Fruit fly (Drosophila melanogaster): Measurements from ENCODE around the gene RhoGAP92B.

Gene RhoGAP92B

DNA sequence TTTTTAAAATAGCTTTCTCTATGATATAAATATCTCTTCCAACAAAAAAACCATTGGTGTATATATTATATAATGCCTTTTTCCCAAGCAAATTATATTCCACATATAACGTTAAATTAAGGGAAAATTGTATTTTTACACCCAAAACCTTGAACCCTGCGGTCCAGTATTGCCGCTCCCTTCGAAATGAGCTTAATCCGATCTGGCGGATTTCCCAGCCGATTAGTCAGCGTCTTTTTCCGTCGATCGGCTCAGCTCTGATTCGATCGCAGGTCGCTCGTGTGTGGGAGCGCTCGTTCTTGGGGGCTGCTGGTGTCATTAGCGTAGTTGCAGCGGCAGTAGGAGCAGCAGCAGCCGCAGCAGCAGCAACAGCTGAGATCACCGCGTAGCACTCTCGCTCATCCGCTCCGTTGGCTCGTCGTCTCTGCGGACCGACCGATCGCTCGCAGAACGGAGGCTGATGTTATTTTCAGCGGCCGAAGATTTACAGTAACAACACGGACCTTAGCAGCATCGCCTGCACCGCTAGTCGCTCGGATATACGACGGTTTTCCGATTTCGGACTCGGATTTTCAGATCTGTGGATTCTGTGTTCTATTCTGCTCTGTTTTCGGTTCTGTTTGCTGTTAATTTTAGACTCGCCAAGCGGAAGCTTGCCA lies 14.5 kb upstream of the RhoGAP92B start, which contains the start of gene CG4733 (continued):
- no peak for TF ChIP-seq ttk (GFP tag; IDR thresholded peaks at IDR 0.05)
- TF ChIP-seq Hmr (GFP tag; optimal IDR thresholded peaks at IDR 0.05), result no peak
- TF ChIP-seq hb (GFP tag; IDR thresholded peaks at IDR 0.05; ENCODE audit: partially characterized antibody), result no peak
- TF ChIP-seq CG14965 (GFP tag; optimal IDR thresholded peaks at IDR 0.05; ENCODE audit: borderline replicate concordance), result no peak
- peak; percentile 66; the same call in 1 of the 3 replicates for TF ChIP-seq sr (GFP tag; IDR thresholded peaks at IDR 0.05)
- TF ChIP-seq aop (GFP tag; IDR thresholded peaks at IDR 0.05), result no peak
- no peak for TF ChIP-seq CG16813 (GFP tag; IDR thresholded peaks at IDR 0.05; ENCODE audit: partially characterized antibody)
- TF ChIP-seq CG2678 (tag; optimal IDR thresholded peaks at IDR 0.05), result peak; percentile 46
- TF ChIP-seq Lhr (GFP tag; optimal IDR thresholded peaks at IDR 0.05), result no peak
- peak; percentile 18 for TF ChIP-seq Ssrp (tag; optimal IDR thresholded peaks at IDR 0.05)
- TF ChIP-seq CG8359 (GFP tag; optimal IDR thresholded peaks at IDR 0.05; ENCODE audit: borderline replicate concordance), result no peak
- TF ChIP-seq CG9876 (GFP tag; optimal IDR thresholded peaks at IDR 0.05), result no peak
- no peak for TF ChIP-seq CG18619 (GFP tag; optimal IDR thresholded peaks at IDR 0.05)
- peak; percentile 12 for TF ChIP-seq Nf-YC (tag; optimal IDR thresholded peaks at IDR 0.05)
- peak in 1 of 3 experiments; percentile 40 for TF ChIP-seq lola (GFP tag; optimal IDR thresholded peaks at IDR 0.05)
- no peak for TF ChIP-seq CG16863 (GFP tag; optimal IDR thresholded peaks at IDR 0.05)
- no peak for TF ChIP-seq run (tag; optimal IDR thresholded peaks at IDR 0.05)
- TF ChIP-seq CG7556 (GFP tag; optimal IDR thresholded peaks at IDR 0.05), result peak; percentile 18
- TF ChIP-seq CG6175 (GFP tag; IDR thresholded peaks at IDR 0.05), result peak; percentile 41; the same call in 1 of the 3 replicates
- no peak for TF ChIP-seq Hmx (GFP tag; optimal IDR thresholded peaks at IDR 0.05)
- TF ChIP-seq cwo (GFP tag; optimal IDR thresholded peaks at IDR 0.05), result no peak
- peak; percentile 58 for TF ChIP-seq sug (tag; optimal IDR thresholded peaks at IDR 0.05)
- peak; percentile 67 for TF ChIP-seq Ets65A (GFP tag)
- TF ChIP-seq sens (GFP tag), result peak; percentile 57
- TF ChIP-seq Dll (GFP tag; IDR thresholded peaks at IDR 0.05; ENCODE audit: partially characterized antibody), result 0 out of 4 replicates have a peak, but pooled peaks have one; percentile 32
- 0 out of 2 replicates have a peak, but pooled peaks have one; percentile 17 for TF ChIP-seq bbx (GFP tag; IDR thresholded peaks at IDR 0.05; ENCODE audit: partially characterized antibody)
- no peak for TF ChIP-seq CG2116 (GFP tag; optimal IDR thresholded peaks at IDR 0.05)
- TF ChIP-seq CG7839 (tag; optimal IDR thresholded peaks at IDR 0.05), result peak; percentile 10
- peak; percentile 7 for TF ChIP-seq CG3281 (GFP tag; optimal IDR thresholded peaks at IDR 0.05)
- TF ChIP-seq ato (GFP tag; IDR thresholded peaks at IDR 0.05; ENCODE audit: partially characterized antibody), result 0 out of 2 replicates have a peak, but pooled peaks have one; percentile 7
- peak; percentile 91 for TF ChIP-seq row (GFP tag; IDR thresholded peaks at IDR 0.05)
- TF ChIP-seq CG9727 (GFP tag; optimal IDR thresholded peaks at IDR 0.05), result no peak
- peak; percentile 1 for TF ChIP-seq nmo (GFP tag; optimal IDR thresholded peaks at IDR 0.05)
- peak; percentile 43 for TF ChIP-seq gem (tag; optimal IDR thresholded peaks at IDR 0.05)
- no peak for TF ChIP-seq CTCF (GFP tag; optimal IDR thresholded peaks at IDR 0.05)
- TF ChIP-seq CG33557 (GFP tag; optimal IDR thresholded peaks at IDR 0.05), result no peak
- TF ChIP-seq CG3163 (GFP tag; optimal IDR thresholded peaks at IDR 0.05), result no peak
- TF ChIP-seq CG32532 (GFP tag; IDR thresholded peaks at IDR 0.05), result peak; percentile 44; the same call in 1 of the 2 replicates
- peak; percentile 25 for TF ChIP-seq CG10543 (GFP tag; optimal IDR thresholded peaks at IDR 0.05)
- peak; percentile 31 for TF ChIP-seq CG12659 (GFP tag; optimal IDR thresholded peaks at IDR 0.05)
- no peak for TF ChIP-seq cad (GFP tag; optimal IDR thresholded peaks at IDR 0.05)
- no peak for TF ChIP-seq CG12942 (GFP tag; optimal IDR thresholded peaks at IDR 0.05)
- TF ChIP-seq CG11695 (GFP tag; IDR thresholded peaks at IDR 0.05), result peak; percentile 46; the same call in 1 of the 3 replicates
- no peak for TF ChIP-seq Atf3 (GFP tag; optimal IDR thresholded peaks at IDR 0.05)
- no peak for TF ChIP-seq CG13296 (GFP tag; optimal IDR thresholded peaks at IDR 0.05)
- no peak for TF ChIP-seq CG6254 (GFP tag; optimal IDR thresholded peaks at IDR 0.05)
- TF ChIP-seq CG14710 (tag; optimal IDR thresholded peaks at IDR 0.05), result peak; percentile 8
- peak; percentile 60 for TF ChIP-seq Jarid2 (GFP tag; optimal IDR thresholded peaks at IDR 0.05)

Data from whole organism, embryonic.